Worm (Caenorhabditis elegans) whole organism, L3 larva: ENCODE data around the gene ZK697.8.

Experiments used
- ama-1 ChIP-seq: fragments of 150-350 bp; optimal IDR thresholded peaks from 2 replicates; lab custom pipeline; 2018
- ceh-16 ChIP-seq: sonication (generic microtip); optimal IDR thresholded peaks from 2 replicates; lab custom pipeline; 2017; ENCODE audit warnings: missing biosample characterization, missing genetic modification characterization
- ceh-28 ChIP-seq: fragments of 150-350 bp; optimal IDR thresholded peaks from 2 replicates; lab custom pipeline; 2014; ENCODE audit warnings: missing biosample characterization, missing genetic modification reagents, missing genetic modification characterization
- ceh-82 ChIP-seq: fragments of 150-350 bp; optimal IDR thresholded peaks from 2 replicates; lab custom pipeline; 2014; ENCODE audit warnings: missing biosample characterization, missing genetic modification characterization
- ceh-9 ChIP-seq: sonication (generic microtip); optimal IDR thresholded peaks from 2 replicates; lab custom pipeline; 2018; ENCODE audit warnings: missing biosample characterization, missing genetic modification characterization
- daf-12 ChIP-seq: fragments of 150-350 bp; optimal IDR thresholded peaks from 2 replicates; lab custom pipeline; 2014; ENCODE audit warnings: missing biosample characterization, missing genetic modification reagents, missing genetic modification characterization
- egl-27 ChIP-seq: sonication (generic microtip); optimal IDR thresholded peaks from 4 replicates; lab custom pipeline; 2017; ENCODE audit warnings: missing biosample characterization, missing genetic modification reagents, missing genetic modification characterization
- elt-1 ChIP-seq: fragments of 150-350 bp; optimal IDR thresholded peaks from 2 replicates; lab custom pipeline; 2014; ENCODE audit warnings: missing biosample characterization, missing genetic modification characterization
- elt-2 ChIP-seq: sonication (generic microtip); optimal IDR thresholded peaks from 2 replicates; lab custom pipeline; 2016; ENCODE audit warnings: missing genetic modification reagents, mild to moderate bottlenecking, missing genetic modification characterization, missing compliant biosample characterization
- elt-3 ChIP-seq, 3 experiments: fragments of 150-350 bp in 1 of 3; sonication (generic microtip) in 2 of 3; optimal IDR thresholded peaks; 2 replicates in 2 of 3; 4 replicates in 1 of 3; lab custom pipeline; 2014 to 2017; ENCODE audit warnings: missing biosample characterization in 3 of 3, missing genetic modification characterization in 3 of 3
- eor-1 ChIP-seq, 2 experiments: fragments of 150-350 bp; optimal IDR thresholded peaks; 2 replicates each; lab custom pipeline; 2014 to 2018; ENCODE audit warnings: missing biosample characterization in 2 of 2, missing genetic modification characterization in 2 of 2
- fkh-10 ChIP-seq: sonication (generic microtip); optimal IDR thresholded peaks from 2 replicates; lab custom pipeline; 2017; ENCODE audit warnings: missing biosample characterization, missing genetic modification reagents, missing genetic modification characterization
- fkh-2 ChIP-seq: fragments of 150-350 bp; optimal IDR thresholded peaks from 2 replicates; lab custom pipeline; 2014; ENCODE audit warnings: missing biosample characterization, missing genetic modification reagents, missing genetic modification characterization
- hmg-11 ChIP-seq: sonication (generic microtip); optimal IDR thresholded peaks from 2 replicates; lab custom pipeline; 2016; ENCODE audit warnings: missing genetic modification characterization, missing compliant biosample characterization
- jun-1 ChIP-seq: fragments of 150-350 bp; optimal IDR thresholded peaks from 2 replicates; lab custom pipeline; 2014; ENCODE audit warnings: missing biosample characterization, missing genetic modification reagents, missing genetic modification characterization
- lin-15B ChIP-seq: fragments of 150-350 bp; optimal IDR thresholded peaks from 2 replicates; lab custom pipeline; 2014; ENCODE audit warnings: missing biosample characterization, missing genetic modification characterization
- lin-39 ChIP-seq: fragments of 150-350 bp; optimal IDR thresholded peaks from 2 replicates; lab custom pipeline; 2018; ENCODE audit warnings: missing biosample characterization, missing genetic modification reagents, missing genetic modification characterization
- lsy-12 ChIP-seq: sonication (generic microtip); optimal IDR thresholded peaks from 2 replicates; lab custom pipeline; 2016; ENCODE audit warnings: mild to moderate bottlenecking, missing genetic modification characterization, missing compliant biosample characterization
- mdl-1 ChIP-seq: fragments of 150-350 bp; optimal IDR thresholded peaks from 2 replicates; lab custom pipeline; 2014; ENCODE audit warnings: missing biosample characterization, missing genetic modification characterization
- mml-1 ChIP-seq: fragments of 150-350 bp; sonication (generic microtip); optimal IDR thresholded peaks from 3 replicates; lab custom pipeline; 2014; ENCODE audit warnings: missing biosample characterization, missing genetic modification characterization
- nfya-1 ChIP-seq: sonication (generic microtip); optimal IDR thresholded peaks from 2 replicates; lab custom pipeline; 2017; ENCODE audit warnings: missing genetic modification characterization, mild to moderate bottlenecking, missing compliant biosample characterization, antibody characterized with exemption, moderate library complexity; ENCODE audit not compliant: insufficient read depth
- nhr-11 ChIP-seq: fragments of 150-350 bp; optimal IDR thresholded peaks from 2 replicates; lab custom pipeline; 2014; ENCODE audit warnings: missing biosample characterization, missing genetic modification characterization
- nhr-12 ChIP-seq: fragments of 150-350 bp; optimal IDR thresholded peaks from 2 replicates; lab custom pipeline; 2014; ENCODE audit warnings: missing biosample characterization, missing genetic modification characterization
- nhr-23 ChIP-seq: fragments of 150-350 bp; optimal IDR thresholded peaks from 2 replicates; lab custom pipeline; 2014; ENCODE audit warnings: missing biosample characterization, missing genetic modification reagents, missing genetic modification characterization
- nhr-237 ChIP-seq: fragments of 150-350 bp; optimal IDR thresholded peaks from 2 replicates; lab custom pipeline; 2014; ENCODE audit warnings: missing biosample characterization, missing genetic modification characterization
- nhr-28 ChIP-seq: fragments of 150-350 bp; optimal IDR thresholded peaks from 2 replicates; lab custom pipeline; 2014; ENCODE audit warnings: missing biosample characterization, missing genetic modification characterization
- nhr-43 ChIP-seq: sonication (generic microtip); optimal IDR thresholded peaks from 2 replicates; lab custom pipeline; 2016; ENCODE audit warnings: mild to moderate bottlenecking, missing genetic modification characterization, missing compliant biosample characterization; ENCODE audit not compliant: poor library complexity, severe bottlenecking
- nhr-67 ChIP-seq: fragments of 150-350 bp; optimal IDR thresholded peaks from 2 replicates; lab custom pipeline; 2014; ENCODE audit warnings: missing biosample characterization, missing genetic modification characterization
- nhr-76 ChIP-seq: fragments of 150-350 bp; sonication (generic microtip); optimal IDR thresholded peaks from 5 replicates; lab custom pipeline; 2014; ENCODE audit warnings: missing biosample characterization, missing genetic modification characterization
- pha-4 ChIP-seq: fragments of 150-350 bp; optimal IDR thresholded peaks from 2 replicates; lab custom pipeline; 2014; ENCODE audit warnings: missing biosample characterization, missing genetic modification reagents, missing genetic modification characterization
- pqm-1 ChIP-seq: fragments of 150-350 bp; optimal IDR thresholded peaks from 2 replicates; lab custom pipeline; 2017; ENCODE audit warnings: missing biosample characterization, missing genetic modification characterization, inconsistent platforms
- sea-2 ChIP-seq: fragments of 150-350 bp; sonication (generic microtip); optimal IDR thresholded peaks from 4 replicates; lab custom pipeline; 2014; ENCODE audit warnings: missing biosample characterization, missing genetic modification reagents, missing genetic modification characterization
- snpc-4 ChIP-seq: fragments of 150-350 bp; optimal IDR thresholded peaks from 2 replicates; lab custom pipeline; 2014; ENCODE audit warnings: missing biosample characterization, missing genetic modification characterization
- tbx-2 ChIP-seq: sonication (generic microtip); optimal IDR thresholded peaks from 2 replicates; lab custom pipeline; 2016; ENCODE audit warnings: mild to moderate bottlenecking, missing genetic modification characterization, missing compliant biosample characterization
- unc-39 ChIP-seq: sonication (generic microtip); optimal IDR thresholded peaks from 4 replicates; lab custom pipeline; 2017; ENCODE audit warnings: missing biosample characterization, missing genetic modification characterization
- unc-62 ChIP-seq: fragments of 150-350 bp; sonication (generic microtip); optimal IDR thresholded peaks from 4 replicates; lab custom pipeline; 2014; ENCODE audit warnings: missing biosample characterization, missing genetic modification reagents, missing genetic modification characterization
- zag-1 ChIP-seq: fragments of 150-350 bp; optimal IDR thresholded peaks from 2 replicates; lab custom pipeline; 2014; ENCODE audit warnings: missing biosample characterization, missing genetic modification characterization
- ztf-11 ChIP-seq: fragments of 150-350 bp; optimal IDR thresholded peaks from 2 replicates; lab custom pipeline; 2014; ENCODE audit warnings: missing biosample characterization, missing genetic modification characterization

The ZK697.8 gene

DNA sequence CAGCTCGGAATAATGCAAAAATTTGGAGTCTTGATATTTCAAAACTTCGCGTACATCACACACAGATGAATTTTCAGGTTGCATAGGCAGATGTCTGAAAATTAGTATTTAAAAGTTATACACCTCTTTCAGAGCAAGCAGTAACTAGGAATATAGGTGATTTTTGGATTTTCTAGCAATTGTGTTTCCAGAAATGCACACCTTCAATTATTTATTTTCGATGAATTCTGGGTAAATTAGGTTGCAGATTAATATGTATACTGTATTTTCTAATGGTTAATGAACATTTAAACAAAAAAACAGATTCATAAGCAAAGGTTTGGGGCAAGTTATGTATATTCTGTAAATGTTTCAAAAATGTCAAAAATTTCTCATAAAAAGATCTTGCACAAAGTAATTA is 7.9 kb downstream of the ZK697.8 start, which contains the start of gene srab-25:
TSS of gene srab-25 (minus strand) at position 101 of the 400 bp plus-strand sequence.
- TF ChIP-seq eor-1 (tag; optimal IDR thresholded peaks at IDR 0.05; lab: Kevin White, UChicago): no peak
- TF ChIP-seq ceh-82: no peak
- TF ChIP-seq unc-62: no peak
- no peak for TF ChIP-seq elt-1 (tag; lab: Kevin White, UChicago)
- TF ChIP-seq ceh-28 (tag; lab: Kevin White, UChicago): no peak
- TF ChIP-seq unc-39 (tag; lab: Kevin White, UChicago): no peak
- no peak for TF ChIP-seq lin-39 (tag; lab: Kevin White, UChicago)
- no peak for TF ChIP-seq nhr-23 (tag; lab: Kevin White, UChicago)
- TF ChIP-seq nhr-11 (tag; lab: Kevin White, UChicago): no peak
- TF ChIP-seq elt-2: no peak
- no peak for TF ChIP-seq pha-4 (tag; lab: Kevin White, UChicago)
- no peak for TF ChIP-seq nhr-43 (tag; lab: Kevin White, UChicago)
- TF ChIP-seq lsy-12 (tag; lab: Kevin White, UChicago): no peak
- no peak for TF ChIP-seq ztf-11 (tag; lab: Kevin White, UChicago)
- no peak for TF ChIP-seq nhr-237 (tag; lab: Kevin White, UChicago)
- no peak for TF ChIP-seq nhr-67 (tag; lab: Kevin White, UChicago)
- no peak for TF ChIP-seq pqm-1
- no peak for TF ChIP-seq egl-27
- TF ChIP-seq, all 47 proteins: peak for 0

DNA sequence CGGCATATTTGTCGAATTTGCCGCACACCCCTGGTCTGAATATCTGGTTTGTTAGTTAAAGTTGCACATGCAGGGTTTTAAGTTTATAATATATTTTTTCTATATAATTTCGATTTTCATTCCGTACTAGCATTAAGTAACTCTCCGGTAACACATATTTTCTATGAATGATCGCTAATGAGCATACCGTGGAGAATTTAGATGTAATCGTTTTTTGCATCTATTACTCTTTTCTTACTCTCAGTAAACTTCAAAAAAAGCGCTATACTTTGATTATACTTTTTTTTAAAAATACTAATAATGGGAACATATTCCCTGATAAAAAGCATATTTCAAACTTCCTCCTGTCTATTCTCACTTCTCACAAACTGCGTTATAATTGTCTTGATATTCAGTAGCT is 14.4 kb downstream of the ZK697.8 start, which contains the start of gene str-160:
TSS of gene str-160 (plus strand) at position 301 of the 400 bp plus-strand sequence.
- TF ChIP-seq ama-1 (lab: Kevin White, UChicago) (no peak), ceh-82 (no peak), sea-2 (GFP tag; lab: Kevin White, UChicago) (no peak), unc-39 (tag; lab: Kevin White, UChicago) (no peak), tbx-2 (tag; lab: Kevin White, UChicago) (no peak), nfya-1 (tag; lab: Kevin White, UChicago) (no peak), nhr-28 (tag; lab: Kevin White, UChicago) (no peak), mdl-1 (no peak), pha-4 (tag; lab: Kevin White, UChicago) (no peak), elt-3 (tag; optimal IDR thresholded peaks at IDR 0.05; lab: Kevin White, UChicago) (no peak), pqm-1 (no peak), snpc-4 (tag; lab: Kevin White, UChicago) (no peak), fkh-2 (tag; lab: Kevin White, UChicago) (no peak), jun-1 (no peak), egl-27 (no peak), lin-15B (no peak), nhr-12 (tag; lab: Kevin White, UChicago) (no peak), ceh-28 (tag; lab: Kevin White, UChicago) (no peak)

DNA sequence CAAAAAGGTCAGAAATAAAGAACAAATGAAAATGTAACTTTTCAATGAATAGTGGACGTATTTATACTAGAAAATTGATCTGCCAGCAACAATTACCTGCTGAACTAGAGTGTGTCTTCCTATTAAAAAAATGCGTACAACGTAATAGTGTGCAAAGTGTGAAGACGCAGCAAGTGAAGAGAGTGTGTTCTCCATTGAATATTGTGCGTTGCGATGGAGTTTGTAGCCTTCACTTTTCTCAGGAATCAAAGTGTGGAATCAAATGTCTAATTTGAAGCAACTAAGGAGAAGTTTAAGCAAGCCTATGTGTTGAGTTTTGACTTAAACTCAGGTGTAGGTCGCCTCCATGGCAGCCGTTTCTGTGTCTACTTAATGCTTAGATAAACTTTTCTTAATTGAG is 17.0 kb downstream of the ZK697.8 start, which contains the start of gene gst-21:
TSS of gene gst-21 (minus strand) at position 101 of the 400 bp plus-strand sequence.
- TF ChIP-seq ceh-9 (tag; lab: Kevin White, UChicago): no peak
- TF ChIP-seq nhr-12 (tag; lab: Kevin White, UChicago): no peak
- no peak for TF ChIP-seq elt-2
- no peak for TF ChIP-seq zag-1
- TF ChIP-seq lin-39 (tag; lab: Kevin White, UChicago): no peak
- TF ChIP-seq fkh-10 (GFP tag; lab: Kevin White, UChicago): no peak
- no peak for TF ChIP-seq hmg-11
- no peak for TF ChIP-seq sea-2 (GFP tag; lab: Kevin White, UChicago)
- TF ChIP-seq pha-4 (tag; lab: Kevin White, UChicago): no peak

- TF ChIP-seq nhr-43 (tag; lab: Kevin White, UChicago) (no peak), snpc-4 (tag; lab: Kevin White, UChicago) (no peak), mml-1 (no peak), nhr-28 (tag; lab: Kevin White, UChicago) (no peak), daf-12 (tag; lab: Kevin White, UChicago) (no peak), ama-1 (lab: Kevin White, UChicago) (no peak), lin-39 (tag; lab: Kevin White, UChicago) (no peak), ceh-9 (tag; lab: Kevin White, UChicago) (no peak), nfya-1 (tag; lab: Kevin White, UChicago) (no peak), fkh-10 (GFP tag; lab: Kevin White, UChicago) (no peak), ceh-16 (tag; lab: Kevin White, UChicago) (no peak), nhr-76 (tag; lab: Kevin White, UChicago) (no peak), ztf-11 (tag; lab: Kevin White, UChicago) (no peak)
These were observed 23.6 kb downstream of the ZK697.8 start, which contains the start of gene sri-27 for ce11 chrV:1725353-1725752. sri-27 (plus strand) TSS chrV:1725653.
